Fruit fly (Drosophila melanogaster): ENCODE data around the gene Idgf2.

DNA sequence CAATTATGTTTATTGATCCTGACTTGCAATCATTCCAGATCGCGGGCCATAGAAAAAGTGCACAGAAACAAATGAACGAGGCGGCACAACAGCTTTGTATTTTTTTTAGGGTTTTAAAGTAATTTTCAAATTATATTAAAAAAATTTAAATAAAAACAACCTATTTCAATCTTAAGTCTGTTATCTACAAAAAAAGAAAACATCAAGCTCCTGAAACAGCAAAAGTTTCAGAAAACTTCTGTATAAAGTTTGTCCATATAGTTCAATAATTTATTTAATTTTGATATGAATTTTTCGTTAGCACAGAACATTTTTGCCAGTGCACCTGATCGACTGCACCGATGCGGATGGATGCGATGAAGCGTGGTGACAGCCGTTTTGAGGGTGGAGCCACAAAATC, 22.6 kb downstream of the Idgf2 start:
- TF ChIP-seq D1 (tag; optimal IDR thresholded peaks at IDR 0.05) = no peak
- no peak for TF ChIP-seq Pif1B (GFP tag; optimal IDR thresholded peaks at IDR 0.05)
- no peak for TF ChIP-seq CG32121 (GFP tag; IDR thresholded peaks at IDR 0.05)
- TF ChIP-seq gl (tag; optimal IDR thresholded peaks at IDR 0.05) = no peak
- TF ChIP-seq Ets98B (GFP tag; IDR thresholded peaks at IDR 0.05) = no peak
- no peak for TF ChIP-seq CG17806 (tag; optimal IDR thresholded peaks at IDR 0.05)
